Worm (Caenorhabditis elegans): ENCODE results near the gene C31G12.1.

DNA sequence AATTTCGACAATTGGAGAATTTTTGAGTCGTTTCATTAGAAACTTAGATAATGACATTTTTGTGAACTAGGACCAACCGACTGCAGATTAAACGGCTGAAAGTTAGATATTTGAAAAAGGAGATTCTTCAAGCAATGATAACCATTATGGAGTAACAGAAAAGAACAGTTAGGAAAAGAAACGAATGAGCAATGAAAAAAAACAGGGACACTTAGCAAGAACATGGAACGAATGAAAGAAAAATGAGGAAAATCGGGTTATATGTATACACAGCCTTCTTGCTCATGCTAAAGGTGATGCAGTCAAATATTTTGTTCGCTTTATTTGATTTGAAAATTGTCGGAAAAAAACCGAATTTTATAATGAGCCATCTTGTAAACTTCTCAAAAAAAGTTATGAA is 44.6 kb downstream of the C31G12.1 start, which contains the start of gene F16H6.10:
- TF ChIP-seq tbx-7 (tag; optimal IDR thresholded peaks at IDR 0.05) (no peak), pqm-1 (tag; optimal IDR thresholded peaks at IDR 0.05) (no peak), K09A11.1 (tag; optimal IDR thresholded peaks at IDR 0.05; ENCODE audit: insufficient read depth) (no peak), eyg-1 (tag; optimal IDR thresholded peaks at IDR 0.05) (no peak), lin-11 (tag; optimal IDR thresholded peaks at IDR 0.05) (no peak), fkh-10 (GFP tag; optimal IDR thresholded peaks at IDR 0.05) (no peak), ref-2 (tag; optimal IDR thresholded peaks at IDR 0.05) (no peak), gmeb-2 (tag; optimal IDR thresholded peaks at IDR 0.05) (no peak), ets-4 (tag; optimal IDR thresholded peaks at IDR 0.05) (no peak), dve-1 (tag; optimal IDR thresholded peaks at IDR 0.05) (no peak)
